Fruit fly (Drosophila melanogaster): ENCODE results near the gene CG43249.
A peak's percentile ranks its signal among the peaks of the same experiment; 100 is the strongest.

CG43249 gene

DNA sequence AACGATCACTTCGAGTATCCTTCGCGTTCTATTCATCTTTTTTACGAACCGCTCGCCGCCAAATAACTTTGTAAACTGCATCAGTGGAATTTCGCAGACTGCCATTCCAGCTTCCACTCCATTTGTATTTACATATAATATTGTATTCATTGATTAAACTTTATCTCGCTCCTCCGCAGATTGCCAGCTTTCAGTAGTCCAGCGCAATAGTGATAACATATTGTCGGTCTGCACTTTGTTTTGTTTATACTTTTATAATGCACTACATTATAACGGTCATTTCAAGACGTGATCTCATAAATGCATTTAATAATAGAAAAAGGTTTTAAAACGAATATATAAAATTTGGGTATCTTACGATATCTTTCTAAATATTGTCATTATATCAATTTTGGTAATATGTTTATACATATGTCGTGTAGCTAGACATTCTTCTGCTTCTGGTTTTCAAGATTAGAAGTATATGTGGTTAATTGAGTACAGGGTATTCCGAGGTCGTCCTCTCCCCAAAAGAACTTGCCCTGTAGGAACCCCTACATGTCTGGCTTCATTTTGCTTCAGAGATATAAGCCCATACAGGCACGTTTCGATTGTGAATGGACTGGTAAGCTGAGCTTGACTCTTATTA is 35.9 kb upstream of the CG43249 start, which contains the start of gene CG4950:
Gene CG4950 (minus strand): TSS at position 51 of the 628 bp plus-strand sequence.
- peak; percentile 50 for TF ChIP-seq spab (GFP tag; optimal IDR thresholded peaks at IDR 0.05)
- no peak for TF ChIP-seq Blimp-1 (GFP tag; optimal IDR thresholded peaks at IDR 0.05)
- TF ChIP-seq svp (GFP tag) = peak; percentile 74
- TF ChIP-seq CG8119 (GFP tag; IDR thresholded peaks at IDR 0.05) = peak; percentile 20; the same call in 1 of the 3 replicates
- peak; percentile 19 for TF ChIP-seq lz (GFP tag; optimal IDR thresholded peaks at IDR 0.05)
- peak; percentile 42; the same call in 1 of the 2 replicates for TF ChIP-seq Gug (GFP tag; IDR thresholded peaks at IDR 0.05)
- TF ChIP-seq CG32006 (GFP tag; optimal IDR thresholded peaks at IDR 0.05) = peak; percentile 49
- TF ChIP-seq net (GFP tag; optimal IDR thresholded peaks at IDR 0.05) = peak; percentile 1
- peak; percentile 18 for TF ChIP-seq Hr4 (GFP tag; optimal IDR thresholded peaks at IDR 0.05)
- no peak for TF ChIP-seq CG11762 (GFP tag; optimal IDR thresholded peaks at IDR 0.05; ENCODE audit: insufficient read depth)
- TF ChIP-seq fd85E (GFP tag; optimal IDR thresholded peaks at IDR 0.05) = no peak
- peak; percentile 8 for TF ChIP-seq acj6 (GFP tag; optimal IDR thresholded peaks at IDR 0.05)
- peak; percentile 39 for TF ChIP-seq Eip75B (GFP tag; optimal IDR thresholded peaks at IDR 0.05)
- TF ChIP-seq Eip78C (GFP tag) = peak; percentile 87
- peak; percentile 29 for TF ChIP-seq CG3919 (GFP tag; optimal IDR thresholded peaks at IDR 0.05)
- TF ChIP-seq ss (GFP tag; optimal IDR thresholded peaks at IDR 0.05) = peak; percentile 18 to 61
- peak; percentile 27 for TF ChIP-seq topi (GFP tag; optimal IDR thresholded peaks at IDR 0.05)
- peak; percentile 25 for TF ChIP-seq CG34406 (GFP tag; optimal IDR thresholded peaks at IDR 0.05)
- no peak for TF ChIP-seq dac (GFP tag; optimal IDR thresholded peaks at IDR 0.05)
- TF ChIP-seq CG10669 (GFP tag; optimal IDR thresholded peaks at IDR 0.05) = peak; percentile 56
- TF ChIP-seq CG6854 (GFP tag; optimal IDR thresholded peaks at IDR 0.05) = no peak
- TF ChIP-seq CG1621 (tag; optimal IDR thresholded peaks at IDR 0.05) = no peak
- TF ChIP-seq Lpt (GFP tag; optimal IDR thresholded peaks at IDR 0.05) = no peak
- peak; percentile 31 for TF ChIP-seq achi (GFP tag; optimal IDR thresholded peaks at IDR 0.05)
- TF ChIP-seq CG6808 (GFP tag; optimal IDR thresholded peaks at IDR 0.05) = peak; percentile 41
- TF ChIP-seq CG6276 (GFP tag; optimal IDR thresholded peaks at IDR 0.05) = peak; percentile 25
- TF ChIP-seq CG11294 (GFP tag; IDR thresholded peaks at IDR 0.05) = no peak
- TF ChIP-seq Sox15 (GFP tag; optimal IDR thresholded peaks at IDR 0.05) = peak; percentile 32
- no peak for TF ChIP-seq fkh (GFP tag; optimal IDR thresholded peaks at IDR 0.05)
- TF ChIP-seq esn (GFP tag; optimal IDR thresholded peaks at IDR 0.05) = no peak
- no peak for TF ChIP-seq cyc (GFP tag; optimal IDR thresholded peaks at IDR 0.05)
- TF ChIP-seq OdsH (GFP tag; optimal IDR thresholded peaks at IDR 0.05) = peak; percentile 34
- TF ChIP-seq pdm3 (GFP tag; optimal IDR thresholded peaks at IDR 0.05) = peak; percentile 47
- peak; percentile 30 for TF ChIP-seq CG8632 (GFP tag; optimal IDR thresholded peaks at IDR 0.05)
- TF ChIP-seq CG6163 (GFP tag; IDR thresholded peaks at IDR 0.05) = 0 out of 3 replicates have a peak, but pooled peaks have one; percentile 20
- no peak for TF ChIP-seq Hr38 (GFP tag; optimal IDR thresholded peaks at IDR 0.05)
- peak; percentile 44 for TF ChIP-seq Sox14 (GFP tag; optimal IDR thresholded peaks at IDR 0.05)
- peak; percentile 8 for TF ChIP-seq CG31627 (GFP tag; optimal IDR thresholded peaks at IDR 0.05)
- TF ChIP-seq Smox (GFP tag; optimal IDR thresholded peaks at IDR 0.05) = peak; percentile 11
- no peak for TF ChIP-seq CG11902 (GFP tag; optimal IDR thresholded peaks at IDR 0.05)
- peak; percentile 12 for TF ChIP-seq Hr39 (GFP tag; optimal IDR thresholded peaks at IDR 0.05)
- peak; percentile 33 for TF ChIP-seq fd59A (GFP tag; optimal IDR thresholded peaks at IDR 0.05)
- 0 out of 2 replicates have a peak, but pooled peaks have one; percentile 22 for TF ChIP-seq CG15336 (GFP tag; IDR thresholded peaks at IDR 0.05)
- TF ChIP-seq CG9139 (GFP tag; optimal IDR thresholded peaks at IDR 0.05) = peak; percentile 2
- no peak for TF ChIP-seq CG10631 (GFP tag; optimal IDR thresholded peaks at IDR 0.05)
- TF ChIP-seq Ets96B (tag; optimal IDR thresholded peaks at IDR 0.05) = peak; percentile 59
- peak; percentile 52 for TF ChIP-seq dsx (GFP tag; optimal IDR thresholded peaks at IDR 0.05; ENCODE audit: poor library complexity, severe bottlenecking)
- TF ChIP-seq Sox102F (GFP tag; optimal IDR thresholded peaks at IDR 0.05) = no peak
- no peak for TF ChIP-seq CG8319 (GFP tag; optimal IDR thresholded peaks at IDR 0.05)
- TF ChIP-seq Met (GFP tag; optimal IDR thresholded peaks at IDR 0.05) = peak; percentile 33
- no peak for TF ChIP-seq Ets21C (GFP tag; optimal IDR thresholded peaks at IDR 0.05)
